Fruit fly (Drosophila melanogaster) whole organism: Measurements from ENCODE around the gene rtet.

Experiments used
- CG8478 ChIP-seq: fragments of >200 bp; optimal IDR thresholded peaks from 2 replicates; lab custom pipeline; 2018; ENCODE audit warnings: inconsistent platforms
- Dll ChIP-seq: fragments of >200 bp; optimal IDR thresholded peaks from 2 replicates; lab custom pipeline; 2017
- EcR ChIP-seq, 2 experiments: fragments of >200 bp; optimal IDR thresholded peaks; 2 replicates each; lab custom pipeline; 2017; ENCODE audit warnings: missing biosample characterization in 2 of 2, missing genetic modification characterization in 2 of 2, missing genetic modification reagents in 2 of 2
- pan ChIP-seq: fragments of >200 bp; optimal IDR thresholded peaks from 2 replicates; lab custom pipeline; 2017
- psq ChIP-seq: fragments of >200 bp; optimal IDR thresholded peaks from 2 replicates; lab custom pipeline; 2017
- usp ChIP-seq: fragments of >200 bp; optimal IDR thresholded peaks from 2 replicates; lab custom pipeline; 2017; ENCODE audit warnings: missing biosample characterization, missing genetic modification characterization, mixed read lengths

rtet gene

dm6 chr3R:21111964-21112740 is 3.9 kb downstream of the rtet start:
- no peak for TF ChIP-seq pan (lab: Kevin White, UChicago)
- TF ChIP-seq Dll (lab: Kevin White, UChicago): no peak
- TF ChIP-seq usp (GFP tag; lab: Kevin White, UChicago): no peak
- no peak for TF ChIP-seq psq (lab: Kevin White, UChicago)
- TF ChIP-seq EcR (GFP tag; optimal IDR thresholded peaks at IDR 0.05; lab: Kevin White, UChicago): no peak

DNA sequence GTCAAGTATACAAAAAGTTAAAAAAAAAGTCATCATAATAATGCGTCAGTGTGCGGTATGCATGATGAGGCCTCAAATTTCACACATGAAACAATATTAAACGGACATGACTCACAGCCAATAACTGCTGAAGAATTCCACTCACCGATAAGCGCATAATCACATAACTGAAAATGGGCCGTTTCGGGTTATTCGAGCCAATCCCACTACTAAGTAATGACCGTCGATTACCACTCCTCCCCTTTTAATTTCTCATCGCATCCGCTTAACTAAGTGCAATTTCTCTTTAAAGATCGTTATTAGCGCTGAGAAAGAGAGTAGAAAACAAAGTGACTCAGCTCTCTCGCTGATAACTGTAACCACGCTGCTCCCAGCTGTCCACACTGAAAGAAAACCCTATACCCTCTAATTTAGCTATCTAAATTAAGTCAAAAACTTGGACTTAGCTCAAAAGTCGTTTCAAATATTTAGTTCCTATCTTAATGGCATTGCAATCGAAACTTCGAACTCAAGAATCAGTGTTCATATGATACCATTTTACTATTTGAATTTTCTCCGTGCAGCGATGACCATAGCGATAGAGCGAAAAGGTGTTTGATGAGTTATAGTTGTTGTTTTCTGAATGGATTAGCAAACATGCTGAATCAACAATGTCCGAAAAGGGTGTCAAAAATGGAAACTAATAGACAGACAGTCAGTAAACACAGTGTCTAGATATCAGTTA is 4.7 kb downstream of the rtet start:
- no peak for TF ChIP-seq pan (lab: Kevin White, UChicago)
- TF ChIP-seq Dll (lab: Kevin White, UChicago): no peak
- TF ChIP-seq CG8478 (lab: Kevin White, UChicago): no peak
- no peak for TF ChIP-seq usp (GFP tag; lab: Kevin White, UChicago)
- no peak for TF ChIP-seq EcR (GFP tag; optimal IDR thresholded peaks at IDR 0.05; lab: Kevin White, UChicago)
- no peak for TF ChIP-seq psq (lab: Kevin White, UChicago)

dm6 chr3R:21116057-21116456 is 7.8 kb downstream of the rtet start, which contains the start of gene ppan:
ppan (plus strand) TSS chr3R:21116254.
- TF ChIP-seq Dll (lab: Kevin White, UChicago): no peak
- no peak for TF ChIP-seq pan (lab: Kevin White, UChicago)

dm6 chr3R:21118784-21119183 is 10.5 kb downstream of the rtet start, which contains the start of gene Bdbt:
Bdbt (minus strand) TSS chr3R:21118856.
- TF ChIP-seq psq (lab: Kevin White, UChicago): no peak
- TF ChIP-seq CG8478 (lab: Kevin White, UChicago): no peak
- TF ChIP-seq usp (GFP tag; lab: Kevin White, UChicago): no peak
- TF ChIP-seq EcR (GFP tag; optimal IDR thresholded peaks at IDR 0.05; lab: Kevin White, UChicago): no peak
- TF ChIP-seq pan (lab: Kevin White, UChicago): no peak
- no peak for TF ChIP-seq Dll (lab: Kevin White, UChicago)

- TF ChIP-seq psq (lab: Kevin White, UChicago) (no peak), usp (GFP tag; lab: Kevin White, UChicago) (no peak), CG8478 (lab: Kevin White, UChicago) (no peak), EcR (GFP tag; optimal IDR thresholded peaks at IDR 0.05; lab: Kevin White, UChicago) (no peak), Dll (lab: Kevin White, UChicago) (no peak), pan (lab: Kevin White, UChicago) (no peak)
These were observed 16.0 kb downstream of the rtet start for dm6 chr3R:21124225-21124624.

dm6 chr3R:21126673-21127284 is 18.5 kb downstream of the rtet start:
- TF ChIP-seq Dll (lab: Kevin White, UChicago): no peak
- no peak for TF ChIP-seq psq (lab: Kevin White, UChicago)
- TF ChIP-seq CG8478 (lab: Kevin White, UChicago): peak; percentile 73

- TF ChIP-seq usp (GFP tag; lab: Kevin White, UChicago) (no peak), EcR (GFP tag; optimal IDR thresholded peaks at IDR 0.05; lab: Kevin White, UChicago) (no peak), pan (lab: Kevin White, UChicago) (no peak), Dll (lab: Kevin White, UChicago) (no peak), CG8478 (lab: Kevin White, UChicago) (no peak), psq (lab: Kevin White, UChicago) (no peak)
These were observed 19.2 kb downstream of the rtet start, which contains the start of the genes slmb and CG5793 for dm6 chr3R:21127352-21127985. slmb (minus strand) TSS chr3R:21127485. CG5793 (plus strand) TSS chr3R:21127573.

dm6 chr3R:21129617-21130016 is 21.4 kb downstream of the rtet start, which contains the start of gene Obp93a:
Obp93a (minus strand) TSS chr3R:21129717.
- TF ChIP-seq pan (lab: Kevin White, UChicago) (no peak), EcR (GFP tag; optimal IDR thresholded peaks at IDR 0.05; lab: Kevin White, UChicago) (no peak), usp (GFP tag; lab: Kevin White, UChicago) (no peak), psq (lab: Kevin White, UChicago) (no peak), Dll (lab: Kevin White, UChicago) (no peak), CG8478 (lab: Kevin White, UChicago) (no peak)

dm6 chr3R:21130050-21130449 is 21.8 kb downstream of the rtet start, which contains the start of gene Ice2:
Ice2 (plus strand) TSS chr3R:21130216.
- TF ChIP-seq EcR (GFP tag; optimal IDR thresholded peaks at IDR 0.05; lab: Kevin White, UChicago): no peak
- no peak for TF ChIP-seq CG8478 (lab: Kevin White, UChicago)
- no peak for TF ChIP-seq usp (GFP tag; lab: Kevin White, UChicago)
- TF ChIP-seq psq (lab: Kevin White, UChicago): no peak
- TF ChIP-seq pan (lab: Kevin White, UChicago): no peak
- no peak for TF ChIP-seq Dll (lab: Kevin White, UChicago)

DNA sequence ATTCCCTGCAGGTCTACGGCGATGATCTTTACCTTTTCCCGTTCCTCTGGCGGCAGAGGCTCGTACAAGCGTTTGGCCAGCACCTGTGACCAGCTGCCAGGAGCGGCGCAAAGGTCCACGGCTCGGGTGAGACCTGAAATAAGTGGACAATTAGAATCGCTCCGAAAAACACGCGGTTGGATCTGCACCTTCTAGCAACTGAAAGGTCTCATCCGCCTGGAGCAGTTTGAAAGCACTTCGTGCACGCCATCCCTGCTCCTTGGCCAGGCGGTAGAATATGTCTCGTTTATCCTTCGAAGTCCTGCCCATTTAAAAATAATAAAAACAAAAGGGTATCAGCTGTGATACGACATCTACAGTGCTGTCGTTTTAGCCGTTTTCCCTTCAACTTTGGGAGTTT is 25.3 kb downstream of the rtet start, which contains the start of gene Trm7-34:
Gene Trm7-34 (minus strand): TSS at position 365 of the 400 bp plus-strand sequence.
- TF ChIP-seq pan (lab: Kevin White, UChicago) (no peak), usp (GFP tag; lab: Kevin White, UChicago) (no peak), Dll (lab: Kevin White, UChicago) (no peak), psq (lab: Kevin White, UChicago) (no peak), CG8478 (lab: Kevin White, UChicago) (no peak), EcR (GFP tag; optimal IDR thresholded peaks at IDR 0.05; lab: Kevin White, UChicago) (no peak)
